Fruit fly (Drosophila melanogaster) whole organism: Measurements from ENCODE around the gene Prosbeta2R1.

ENCODE experiments used
- EcR ChIP-seq, 2 experiments: fragments of >200 bp; optimal IDR thresholded peaks; 2 replicates each; lab custom pipeline; 2017; ENCODE audit warnings: missing biosample characterization in 2 of 2, missing genetic modification characterization in 2 of 2, missing genetic modification reagents in 2 of 2
- psq ChIP-seq: fragments of >200 bp; optimal IDR thresholded peaks from 2 replicates; lab custom pipeline; 2017
- usp ChIP-seq: fragments of >200 bp; optimal IDR thresholded peaks from 2 replicates; lab custom pipeline; 2017; ENCODE audit warnings: missing biosample characterization, missing genetic modification characterization, mixed read lengths

- no peak for TF ChIP-seq EcR (GFP tag; optimal IDR thresholded peaks at IDR 0.05; lab: Kevin White, UChicago)
- no peak for TF ChIP-seq psq (lab: Kevin White, UChicago)
- TF ChIP-seq usp (GFP tag; lab: Kevin White, UChicago) = no peak
Measured at dm6 chrX:5772409-5772808, 36.3 kb upstream of the Prosbeta2R1 start.
